Worm (Caenorhabditis elegans): Measurements from ENCODE around the gene Y116A8C.37.

Y116A8C.37 gene

ce11 chrIV:17116821-17117220 is 14.1 kb downstream of the Y116A8C.37 start:
- no peak for TF ChIP-seq med-1 (GFP tag; optimal IDR thresholded peaks at IDR 0.05; ENCODE audit: insufficient read depth)
- 0 out of 2 replicates have a peak, but pooled peaks have one; percentile 51 for TF ChIP-seq tab-1 (GFP tag; IDR thresholded peaks at IDR 0.05)
- TF ChIP-seq ztf-29 (GFP tag; IDR thresholded peaks at IDR 0.05), result no peak

ce11 chrIV:17116345-17116744 is 14.6 kb downstream of the Y116A8C.37 start, which contains the start of gene cyn-13:
Gene cyn-13 (minus strand): TSS chrIV:17116657.
- TF ChIP-seq T22C8.4 (GFP tag; IDR thresholded peaks at IDR 0.05), result no peak
- TF ChIP-seq ref-1 (GFP tag; conservative IDR thresholded peaks at IDR 0.05), result no peak
- no peak for TF ChIP-seq med-1 (GFP tag; optimal IDR thresholded peaks at IDR 0.05; ENCODE audit: insufficient read depth)
- TF ChIP-seq ztf-23 (GFP tag; IDR thresholded peaks at IDR 0.05), result no peak
- no peak for TF ChIP-seq tab-1 (GFP tag; IDR thresholded peaks at IDR 0.05)
- no peak for TF ChIP-seq flt-1 (GFP tag; IDR thresholded peaks at IDR 0.05)
- TF ChIP-seq cog-1 (tag; optimal IDR thresholded peaks at IDR 0.05), result no peak
- TF ChIP-seq klf-2 (GFP tag; conservative IDR thresholded peaks at IDR 0.05), result no peak
- TF ChIP-seq ztf-29 (GFP tag; IDR thresholded peaks at IDR 0.05), result no peak

ce11 chrIV:17111813-17112212 is 19.1 kb downstream of the Y116A8C.37 start, which contains the start of gene Y116A8C.33:
Gene Y116A8C.33 (plus strand): TSS chrIV:17112113.
- no peak for TF ChIP-seq ztf-29 (GFP tag; IDR thresholded peaks at IDR 0.05)
- TF ChIP-seq ztf-23 (GFP tag; IDR thresholded peaks at IDR 0.05), result no peak
- no peak for TF ChIP-seq ref-1 (GFP tag; conservative IDR thresholded peaks at IDR 0.05)
- no peak for TF ChIP-seq med-1 (GFP tag; optimal IDR thresholded peaks at IDR 0.05; ENCODE audit: insufficient read depth)
- TF ChIP-seq T22C8.4 (GFP tag; IDR thresholded peaks at IDR 0.05), result no peak
- no peak for TF ChIP-seq klf-2 (GFP tag; conservative IDR thresholded peaks at IDR 0.05)
- TF ChIP-seq cog-1 (tag; optimal IDR thresholded peaks at IDR 0.05), result no peak
- no peak for TF ChIP-seq flt-1 (GFP tag; IDR thresholded peaks at IDR 0.05)
- TF ChIP-seq tab-1 (GFP tag; IDR thresholded peaks at IDR 0.05), result no peak

- no peak for TF ChIP-seq flt-1 (GFP tag; IDR thresholded peaks at IDR 0.05)
- no peak for TF ChIP-seq klf-2 (GFP tag; conservative IDR thresholded peaks at IDR 0.05)
- TF ChIP-seq tab-1 (GFP tag; IDR thresholded peaks at IDR 0.05), result no peak
- TF ChIP-seq cog-1 (tag; optimal IDR thresholded peaks at IDR 0.05), result no peak
- TF ChIP-seq ztf-29 (GFP tag; IDR thresholded peaks at IDR 0.05), result no peak
- TF ChIP-seq ref-1 (GFP tag; conservative IDR thresholded peaks at IDR 0.05), result no peak
- TF ChIP-seq T22C8.4 (GFP tag; IDR thresholded peaks at IDR 0.05), result no peak
- no peak for TF ChIP-seq ztf-23 (GFP tag; IDR thresholded peaks at IDR 0.05)
- no peak for TF ChIP-seq med-1 (GFP tag; optimal IDR thresholded peaks at IDR 0.05; ENCODE audit: insufficient read depth)
Measured at ce11 chrIV:17110882-17111281, 20.1 kb downstream of the Y116A8C.37 start, which contains the start of gene sfa-1. Gene sfa-1 (minus strand): TSS chrIV:17110982.

- no peak for TF ChIP-seq flt-1 (GFP tag; IDR thresholded peaks at IDR 0.05)
Measured at ce11 chrIV:17109436-17109835, 21.5 kb downstream of the Y116A8C.37 start.

- no peak for TF ChIP-seq med-1 (GFP tag; optimal IDR thresholded peaks at IDR 0.05; ENCODE audit: insufficient read depth)
- no peak for TF ChIP-seq cog-1 (tag; optimal IDR thresholded peaks at IDR 0.05)
- TF ChIP-seq tab-1 (GFP tag; IDR thresholded peaks at IDR 0.05), result no peak
- no peak for TF ChIP-seq ztf-29 (GFP tag; IDR thresholded peaks at IDR 0.05)
- TF ChIP-seq ztf-23 (GFP tag; IDR thresholded peaks at IDR 0.05), result no peak
- no peak for TF ChIP-seq flt-1 (GFP tag; IDR thresholded peaks at IDR 0.05)
- TF ChIP-seq klf-2 (GFP tag; conservative IDR thresholded peaks at IDR 0.05), result no peak
- TF ChIP-seq ref-1 (GFP tag; conservative IDR thresholded peaks at IDR 0.05), result no peak
- TF ChIP-seq T22C8.4 (GFP tag; IDR thresholded peaks at IDR 0.05), result no peak
Measured at ce11 chrIV:17108805-17109204, 22.1 kb downstream of the Y116A8C.37 start.

ce11 chrIV:17108200-17108599 is 22.7 kb downstream of the Y116A8C.37 start:
- TF ChIP-seq flt-1 (GFP tag; IDR thresholded peaks at IDR 0.05) (peak; percentile 78), ztf-29 (GFP tag; IDR thresholded peaks at IDR 0.05) (no peak), med-1 (GFP tag; optimal IDR thresholded peaks at IDR 0.05; ENCODE audit: insufficient read depth) (no peak), T22C8.4 (GFP tag; IDR thresholded peaks at IDR 0.05) (peak; percentile 39; the same call in 1 of the 2 replicates), klf-2 (GFP tag; conservative IDR thresholded peaks at IDR 0.05) (0 out of 2 replicates have a peak, but pooled peaks have one; percentile 51), ref-1 (GFP tag; conservative IDR thresholded peaks at IDR 0.05) (no peak), cog-1 (tag; optimal IDR thresholded peaks at IDR 0.05) (no peak), tab-1 (GFP tag; IDR thresholded peaks at IDR 0.05) (no peak), ztf-23 (GFP tag; IDR thresholded peaks at IDR 0.05) (0 out of 2 replicates have a peak, but pooled peaks have one; percentile 33)

- TF ChIP-seq ztf-23 (GFP tag; IDR thresholded peaks at IDR 0.05) (no peak), med-1 (GFP tag; optimal IDR thresholded peaks at IDR 0.05; ENCODE audit: insufficient read depth) (no peak), ref-1 (GFP tag; conservative IDR thresholded peaks at IDR 0.05) (no peak), tab-1 (GFP tag; IDR thresholded peaks at IDR 0.05) (no peak), flt-1 (GFP tag; IDR thresholded peaks at IDR 0.05) (no peak), klf-2 (GFP tag; conservative IDR thresholded peaks at IDR 0.05) (no peak), ztf-29 (GFP tag; IDR thresholded peaks at IDR 0.05) (no peak), T22C8.4 (GFP tag; IDR thresholded peaks at IDR 0.05) (no peak), cog-1 (tag; optimal IDR thresholded peaks at IDR 0.05) (no peak)
Measured at ce11 chrIV:17105578-17105977, 25.4 kb downstream of the Y116A8C.37 start.

ce11 chrIV:17104157-17104872 is 26.6 kb downstream of the Y116A8C.37 start:
- TF ChIP-seq klf-2 (GFP tag; conservative IDR thresholded peaks at IDR 0.05), result no peak
- TF ChIP-seq flt-1 (GFP tag; IDR thresholded peaks at IDR 0.05), result no peak
- TF ChIP-seq ref-1 (GFP tag; conservative IDR thresholded peaks at IDR 0.05), result no peak
- TF ChIP-seq ztf-23 (GFP tag; IDR thresholded peaks at IDR 0.05), result no peak
- no peak for TF ChIP-seq tab-1 (GFP tag; IDR thresholded peaks at IDR 0.05)
- no peak for TF ChIP-seq cog-1 (tag; optimal IDR thresholded peaks at IDR 0.05)
- TF ChIP-seq ztf-29 (GFP tag; IDR thresholded peaks at IDR 0.05), result no peak
- no peak for TF ChIP-seq T22C8.4 (GFP tag; IDR thresholded peaks at IDR 0.05)
- TF ChIP-seq med-1 (GFP tag; optimal IDR thresholded peaks at IDR 0.05; ENCODE audit: insufficient read depth), result no peak

- TF ChIP-seq ztf-23 (GFP tag; IDR thresholded peaks at IDR 0.05), result no peak
- no peak for TF ChIP-seq ref-1 (GFP tag; conservative IDR thresholded peaks at IDR 0.05)
- TF ChIP-seq flt-1 (GFP tag; IDR thresholded peaks at IDR 0.05), result no peak
- no peak for TF ChIP-seq med-1 (GFP tag; optimal IDR thresholded peaks at IDR 0.05; ENCODE audit: insufficient read depth)
- no peak for TF ChIP-seq tab-1 (GFP tag; IDR thresholded peaks at IDR 0.05)
- TF ChIP-seq klf-2 (GFP tag; conservative IDR thresholded peaks at IDR 0.05), result no peak
- no peak for TF ChIP-seq T22C8.4 (GFP tag; IDR thresholded peaks at IDR 0.05)
- no peak for TF ChIP-seq cog-1 (tag; optimal IDR thresholded peaks at IDR 0.05)
- TF ChIP-seq ztf-29 (GFP tag; IDR thresholded peaks at IDR 0.05), result no peak
Measured at ce11 chrIV:17103615-17104014, 27.3 kb downstream of the Y116A8C.37 start, which contains the start of gene Y116A8C.30. Gene Y116A8C.30 (minus strand): TSS chrIV:17103715.
